Fruit fly (Drosophila melanogaster) whole organism: ENCODE data around the gene CG1764.

Experiments
- CG8478 ChIP-seq: fragments of >200 bp; optimal IDR thresholded peaks from 2 replicates; lab custom pipeline; 2018; ENCODE audit warnings: inconsistent platforms
- EcR ChIP-seq, 2 experiments: fragments of >200 bp; optimal IDR thresholded peaks; 2 replicates each; lab custom pipeline; 2017; ENCODE audit warnings: missing biosample characterization in 2 of 2, missing genetic modification characterization in 2 of 2, missing genetic modification reagents in 2 of 2
- pan ChIP-seq: fragments of >200 bp; optimal IDR thresholded peaks from 2 replicates; lab custom pipeline; 2017
- psq ChIP-seq: fragments of >200 bp; optimal IDR thresholded peaks from 2 replicates; lab custom pipeline; 2017
- usp ChIP-seq: fragments of >200 bp; optimal IDR thresholded peaks from 2 replicates; lab custom pipeline; 2017; ENCODE audit warnings: missing biosample characterization, missing genetic modification characterization, mixed read lengths

DNA sequence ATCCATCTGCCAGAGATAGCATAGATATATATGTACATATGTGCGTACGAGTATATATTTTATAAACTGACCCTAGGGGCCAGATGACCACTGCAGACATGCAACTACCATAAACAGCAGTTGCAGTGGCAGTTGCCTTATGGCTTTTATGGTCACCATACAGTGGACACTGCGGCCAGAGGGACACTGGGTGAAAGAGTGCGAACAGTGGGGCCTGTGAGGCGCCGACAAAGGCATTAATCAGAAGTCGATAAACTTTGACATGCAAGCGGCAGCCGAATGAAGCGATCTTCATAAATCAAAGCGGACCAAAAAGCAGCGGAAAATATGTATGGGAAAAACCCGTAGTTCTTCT is 13.2 kb upstream of the CG1764 start:
- TF ChIP-seq pan (no peak), CG8478 (no peak), usp (no peak), EcR (GFP tag; optimal IDR thresholded peaks at IDR 0.05; lab: Kevin White, UChicago) (no peak), psq (lab: Kevin White, UChicago) (no peak)
